Fruit fly (Drosophila melanogaster) S2 (cell line): Measurements from ENCODE around the gene TM9SF2.

ENCODE experiments used
- CG8478 ChIP-seq: fragments of >200 bp; optimal IDR thresholded peaks from 2 replicates; lab custom pipeline; 2018
- CTCF ChIP-seq, 2 experiments: fragments of >200 bp; optimal IDR thresholded peaks; 2 replicates each; lab custom pipeline; 2018

DNA sequence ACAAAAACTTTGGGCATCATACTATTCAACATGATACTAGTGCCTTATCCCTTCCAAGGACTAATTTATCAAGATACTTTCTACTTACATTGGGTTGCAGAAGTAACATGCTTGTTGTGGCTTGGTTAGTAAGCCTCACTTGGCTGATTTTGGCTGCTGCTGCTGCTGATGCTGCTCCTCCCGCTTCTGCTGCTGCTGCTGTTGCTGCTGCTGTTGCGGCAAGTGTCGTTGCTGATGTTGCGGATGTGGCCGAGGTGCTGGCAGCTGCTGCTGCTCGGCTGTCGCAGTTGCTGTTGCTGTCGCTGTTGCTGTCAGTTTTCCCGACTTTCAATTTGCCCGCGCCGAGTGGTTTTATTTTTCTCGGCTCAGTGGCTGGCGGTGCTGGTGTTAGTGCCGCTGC is 44.1 kb downstream of the TM9SF2 start:
- TF ChIP-seq CTCF (optimal IDR thresholded peaks at IDR 0.05; lab: Kevin White, UChicago), result no peak
- TF ChIP-seq CG8478 (lab: Kevin White, UChicago), result no peak
